Worm (Caenorhabditis elegans) whole organism, early embryonic: ENCODE measurements around the gene F14H8.8.

ENCODE experiments used
- B0310.2 ChIP-seq: sonication (generic microtip); optimal IDR thresholded peaks from 2 replicates; lab custom pipeline; 2016; ENCODE audit warnings: mild to moderate bottlenecking, missing genetic modification characterization, missing compliant biosample characterization
- F13C5.2 ChIP-seq: sonication (generic microtip); optimal IDR thresholded peaks from 2 replicates; lab custom pipeline; 2017; ENCODE audit warnings: mild to moderate bottlenecking, missing genetic modification characterization, inconsistent platforms, missing compliant biosample characterization
- aly-1 ChIP-seq: sonication (generic microtip); optimal IDR thresholded peaks from 2 replicates; lab custom pipeline; 2016; ENCODE audit warnings: missing genetic modification characterization, missing compliant biosample characterization
- ama-1 ChIP-seq: fragments of 150-350 bp; optimal IDR thresholded peaks from 2 replicates; lab custom pipeline; 2014
- ceh-13 ChIP-seq: fragments of 200-800 bp; sonication (Bioruptor generic); optimal IDR thresholded peaks from 2 replicates; lab custom pipeline; 2018; ENCODE audit warnings: mild to moderate bottlenecking, missing genetic modification characterization, missing compliant biosample characterization
- ceh-36 ChIP-seq: sonication (generic microtip); optimal IDR thresholded peaks from 2 replicates; lab custom pipeline; 2016; ENCODE audit warnings: missing genetic modification characterization, inconsistent platforms, missing compliant biosample characterization
- ets-7 ChIP-seq: sonication (generic microtip); optimal IDR thresholded peaks from 2 replicates; lab custom pipeline; 2016; ENCODE audit warnings: missing genotype, missing genetic modification characterization, missing compliant biosample characterization
- flt-1 ChIP-seq: fragments of 200-800 bp; sonication (Bioruptor generic); IDR thresholded peaks from 2 replicates; pipeline ENCODE4 v1.3.6; 2022; ENCODE audit warnings: missing genetic modification characterization, missing compliant biosample characterization
- hmbx-1 ChIP-seq: sonication (generic microtip); optimal IDR thresholded peaks from 2 replicates; lab custom pipeline; 2016; ENCODE audit warnings: mild to moderate bottlenecking, missing genetic modification characterization, missing compliant biosample characterization
- hmg-4 ChIP-seq: fragments of 200-800 bp; sonication (Bioruptor generic); optimal IDR thresholded peaks from 2 replicates; lab custom pipeline; 2018; ENCODE audit warnings: mild to moderate bottlenecking, missing genetic modification characterization, missing compliant biosample characterization
- hnd-1 ChIP-seq: sonication (generic microtip); optimal IDR thresholded peaks from 2 replicates; lab custom pipeline; 2016; ENCODE audit warnings: missing genetic modification characterization, missing compliant biosample characterization
- pes-1 ChIP-seq: fragments of 200-800 bp; sonication (Bioruptor generic); IDR thresholded peaks from 2 replicates; pipeline ENCODE4 v1.3.6; 2022; ENCODE audit warnings: missing genetic modification reagents, missing genetic modification characterization, missing compliant biosample characterization
- scrt-1 ChIP-seq: fragments of 200-800 bp; sonication (Bioruptor generic); IDR thresholded peaks from 2 replicates; pipeline ENCODE4 v1.3.6; 2022; ENCODE audit warnings: missing genetic modification characterization, missing compliant biosample characterization
- sea-1 ChIP-seq: fragments of 200-800 bp; sonication (Bioruptor generic); conservative IDR thresholded peaks from 2 replicates; pipeline ENCODE4 v1.3.6; 2022; ENCODE audit warnings: missing genetic modification characterization, missing compliant biosample characterization
- tbx-11 ChIP-seq: fragments of 200-800 bp; sonication (Bioruptor generic); IDR thresholded peaks from 2 replicates; pipeline ENCODE4 v1.3.6; 2022; ENCODE audit warnings: missing genetic modification characterization, missing compliant biosample characterization
- tbx-37 ChIP-seq: fragments of 200-800 bp; sonication (Bioruptor generic); conservative IDR thresholded peaks from 2 replicates; pipeline ENCODE4 v1.3.6; 2022; ENCODE audit warnings: missing genetic modification reagents, missing genetic modification characterization, missing compliant biosample characterization
- tra-4 ChIP-seq: sonication (generic microtip); optimal IDR thresholded peaks from 2 replicates; lab custom pipeline; 2017; ENCODE audit warnings: missing genetic modification characterization, missing compliant biosample characterization

F14H8.8 gene

DNA sequence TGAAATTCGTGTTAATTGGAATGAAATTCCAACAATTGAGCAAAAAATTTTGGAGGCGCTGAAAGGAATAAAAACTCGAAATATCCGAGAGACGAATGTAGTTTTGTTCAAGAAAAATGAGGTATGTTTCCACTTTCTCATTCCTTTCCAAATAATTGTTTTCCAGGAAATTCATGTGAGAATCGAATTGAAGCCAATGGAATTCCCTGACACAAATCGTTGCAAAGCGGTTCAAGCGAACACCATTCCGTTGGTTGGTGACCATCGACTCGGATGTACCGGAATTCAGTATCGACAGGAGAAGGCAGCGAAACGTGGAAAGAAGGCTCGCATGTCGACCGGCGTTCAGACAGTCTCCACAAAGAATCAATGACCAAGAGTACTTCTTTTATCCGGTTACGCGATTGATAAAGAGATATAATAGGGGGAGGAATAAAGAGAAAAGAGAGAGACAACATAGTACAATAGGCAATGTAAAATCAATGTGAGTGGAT lies 27.1 kb downstream of the F14H8.8 start:
- TF ChIP-seq ceh-13 = no peak
- TF ChIP-seq sea-1 (GFP tag; lab: Robert Waterston, UW) = no peak; the same call in 1 of the 2 replicates
- TF ChIP-seq ets-7 (tag; lab: Kevin White, UChicago) = no peak

DNA sequence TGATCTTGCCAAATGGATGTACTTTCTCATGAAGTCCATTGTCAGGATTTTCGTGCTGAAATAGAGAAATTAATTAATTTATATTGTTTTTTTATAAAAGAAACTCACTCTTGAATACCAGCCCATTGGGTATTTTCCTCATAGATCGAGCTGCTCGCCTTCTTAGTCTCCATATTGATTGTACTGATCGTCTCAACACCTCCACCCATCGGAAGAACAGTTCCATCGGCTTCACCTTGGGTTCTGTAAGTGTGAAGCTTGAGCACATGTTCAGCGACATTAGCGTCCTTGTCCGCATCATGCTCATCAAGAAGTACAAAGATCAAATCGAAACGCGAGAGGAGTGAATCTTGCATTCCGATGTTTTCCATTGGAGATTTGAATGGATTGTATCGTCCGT lies 28.5 kb downstream of the F14H8.8 start:
- no peak for TF ChIP-seq F13C5.2 (tag; lab: Kevin White, UChicago)
- no peak for TF ChIP-seq tra-4 (tag; lab: Kevin White, UChicago)
- TF ChIP-seq tbx-11 (GFP tag; lab: Robert Waterston, UW) = no peak
- no peak for TF ChIP-seq scrt-1
- TF ChIP-seq flt-1 (GFP tag; lab: Robert Waterston, UW) = no peak
- no peak for TF ChIP-seq sea-1 (GFP tag; lab: Robert Waterston, UW)
- TF ChIP-seq ceh-13 = no peak
- TF ChIP-seq ceh-36 = no peak
- no peak for TF ChIP-seq hmbx-1
- no peak for TF ChIP-seq ets-7 (tag; lab: Kevin White, UChicago)
- no peak for TF ChIP-seq hnd-1 (tag; lab: Kevin White, UChicago)
- no peak for TF ChIP-seq aly-1 (tag; lab: Kevin White, UChicago)
- no peak for TF ChIP-seq hmg-4
- no peak for TF ChIP-seq tbx-37 (GFP tag; lab: Robert Waterston, UW)
- no peak for TF ChIP-seq B0310.2
- no peak for TF ChIP-seq pes-1
- no peak for TF ChIP-seq ama-1 (lab: Kevin White, UChicago)

- no peak for TF ChIP-seq ama-1 (lab: Kevin White, UChicago)
- no peak for TF ChIP-seq tbx-37 (GFP tag; lab: Robert Waterston, UW)
- no peak for TF ChIP-seq hnd-1 (tag; lab: Kevin White, UChicago)
- no peak for TF ChIP-seq B0310.2
- TF ChIP-seq scrt-1 = no peak
- no peak for TF ChIP-seq flt-1 (GFP tag; lab: Robert Waterston, UW)
- TF ChIP-seq ceh-36 = no peak
- no peak for TF ChIP-seq ets-7 (tag; lab: Kevin White, UChicago)
- TF ChIP-seq hmbx-1 = no peak
- TF ChIP-seq aly-1 (tag; lab: Kevin White, UChicago) = no peak
- TF ChIP-seq ceh-13 = no peak
- TF ChIP-seq sea-1 (GFP tag; lab: Robert Waterston, UW) = no peak
- no peak for TF ChIP-seq hmg-4
These were observed 29.2 kb downstream of the F14H8.8 start for ce11 chrV:15058423-15058822.

DNA sequence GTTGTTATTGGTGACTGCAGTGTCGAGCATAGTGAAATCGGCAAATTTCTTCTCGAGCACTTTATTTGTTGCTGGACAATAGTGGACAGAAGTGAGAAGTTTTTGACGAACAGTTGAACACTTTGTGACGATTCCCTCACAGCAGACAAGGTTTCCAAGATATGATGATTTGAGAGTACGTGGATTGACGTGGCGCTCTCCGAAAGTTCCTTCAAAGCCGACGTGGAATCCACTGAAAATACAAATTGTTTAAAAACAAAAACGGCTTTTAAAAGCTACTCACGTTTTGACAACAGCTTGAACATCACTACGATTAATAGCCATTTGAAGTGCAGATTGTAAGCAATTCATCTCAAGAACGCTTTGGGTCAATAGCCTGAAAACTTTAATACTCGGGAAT lies 29.7 kb downstream of the F14H8.8 start:
- TF ChIP-seq ets-7 (tag; lab: Kevin White, UChicago) = no peak
- no peak for TF ChIP-seq B0310.2
- TF ChIP-seq hnd-1 (tag; lab: Kevin White, UChicago) = no peak
- TF ChIP-seq aly-1 (tag; lab: Kevin White, UChicago) = no peak
- no peak for TF ChIP-seq ceh-36
- no peak for TF ChIP-seq pes-1
- TF ChIP-seq tbx-11 (GFP tag; lab: Robert Waterston, UW) = no peak
- no peak for TF ChIP-seq tbx-37 (GFP tag; lab: Robert Waterston, UW)
- TF ChIP-seq sea-1 (GFP tag; lab: Robert Waterston, UW) = no peak
- TF ChIP-seq F13C5.2 (tag; lab: Kevin White, UChicago) = no peak
- TF ChIP-seq hmg-4 = no peak
- no peak for TF ChIP-seq flt-1 (GFP tag; lab: Robert Waterston, UW)
- no peak for TF ChIP-seq scrt-1
- no peak for TF ChIP-seq ama-1 (lab: Kevin White, UChicago)
- no peak for TF ChIP-seq hmbx-1

DNA sequence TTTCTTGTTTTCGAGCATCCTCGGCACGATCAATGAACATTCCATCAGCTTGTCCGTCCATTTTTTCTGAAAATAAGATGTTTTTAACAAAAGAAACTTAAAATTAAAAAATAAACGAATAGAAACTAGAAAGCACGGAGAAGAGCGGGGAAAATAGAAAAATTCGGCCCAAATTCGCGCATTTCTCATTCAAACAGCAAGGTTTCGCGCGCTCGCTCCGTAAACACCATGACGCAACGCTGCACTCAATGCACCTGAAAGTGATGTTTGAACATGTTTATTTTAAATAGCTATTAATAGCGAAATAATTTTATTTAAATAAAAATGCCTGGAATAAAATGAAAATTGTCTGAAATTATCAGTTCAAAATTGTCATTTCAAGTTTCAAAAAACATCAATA lies 30.3 kb downstream of the F14H8.8 start, which contains the start of the genes mcm-3 and C25D7.15:
Gene mcm-3 (minus strand): TSS at position 66 of the 400 bp plus-strand sequence.
Gene C25D7.15 (plus strand): TSS at position 275 of the 400 bp plus-strand sequence.
- TF ChIP-seq F13C5.2 (tag; lab: Kevin White, UChicago) (no peak), ceh-36 (no peak), flt-1 (GFP tag; lab: Robert Waterston, UW) (no peak), ets-7 (tag; lab: Kevin White, UChicago) (no peak), ama-1 (lab: Kevin White, UChicago) (no peak), hmbx-1 (no peak), hnd-1 (tag; lab: Kevin White, UChicago) (no peak), aly-1 (tag; lab: Kevin White, UChicago) (no peak), tra-4 (tag; lab: Kevin White, UChicago) (no peak), pes-1 (no peak), B0310.2 (no peak), hmg-4 (no peak), tbx-11 (GFP tag; lab: Robert Waterston, UW) (no peak), scrt-1 (no peak), tbx-37 (GFP tag; lab: Robert Waterston, UW) (no peak)

DNA sequence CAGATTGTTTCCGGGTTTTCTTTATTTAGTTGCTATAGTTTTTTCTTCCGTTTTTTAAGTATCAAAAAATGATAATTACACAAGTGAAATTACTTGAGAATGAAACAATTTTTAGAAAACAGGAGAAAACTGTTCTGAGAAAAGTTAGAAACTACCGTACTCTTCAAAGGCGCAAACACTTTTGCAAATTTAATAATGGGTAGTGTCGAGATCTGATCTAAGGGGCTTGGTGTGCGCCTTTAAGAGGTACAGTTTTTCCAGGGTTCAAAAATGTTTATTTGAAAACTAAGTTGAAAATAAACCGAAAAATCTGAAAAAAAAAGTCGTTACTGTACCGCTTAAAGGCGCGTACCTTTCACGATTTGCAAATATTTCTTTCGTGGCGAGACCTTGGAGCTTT lies 31.3 kb downstream of the F14H8.8 start:
- no peak for TF ChIP-seq ets-7 (tag; lab: Kevin White, UChicago)
- no peak for TF ChIP-seq tbx-37 (GFP tag; lab: Robert Waterston, UW)

ce11 chrV:15063987-15064386 lies 34.7 kb downstream of the F14H8.8 start, which contains the start of gene rap-2:
Gene rap-2, minus strand, starts transcription at chrV:15064087.
- TF ChIP-seq ama-1 (lab: Kevin White, UChicago) (no peak), aly-1 (tag; lab: Kevin White, UChicago) (no peak), flt-1 (GFP tag; lab: Robert Waterston, UW) (no peak), pes-1 (no peak), B0310.2 (no peak), scrt-1 (no peak), sea-1 (GFP tag; lab: Robert Waterston, UW) (no peak), hmg-4 (no peak), hmbx-1 (no peak)

DNA sequence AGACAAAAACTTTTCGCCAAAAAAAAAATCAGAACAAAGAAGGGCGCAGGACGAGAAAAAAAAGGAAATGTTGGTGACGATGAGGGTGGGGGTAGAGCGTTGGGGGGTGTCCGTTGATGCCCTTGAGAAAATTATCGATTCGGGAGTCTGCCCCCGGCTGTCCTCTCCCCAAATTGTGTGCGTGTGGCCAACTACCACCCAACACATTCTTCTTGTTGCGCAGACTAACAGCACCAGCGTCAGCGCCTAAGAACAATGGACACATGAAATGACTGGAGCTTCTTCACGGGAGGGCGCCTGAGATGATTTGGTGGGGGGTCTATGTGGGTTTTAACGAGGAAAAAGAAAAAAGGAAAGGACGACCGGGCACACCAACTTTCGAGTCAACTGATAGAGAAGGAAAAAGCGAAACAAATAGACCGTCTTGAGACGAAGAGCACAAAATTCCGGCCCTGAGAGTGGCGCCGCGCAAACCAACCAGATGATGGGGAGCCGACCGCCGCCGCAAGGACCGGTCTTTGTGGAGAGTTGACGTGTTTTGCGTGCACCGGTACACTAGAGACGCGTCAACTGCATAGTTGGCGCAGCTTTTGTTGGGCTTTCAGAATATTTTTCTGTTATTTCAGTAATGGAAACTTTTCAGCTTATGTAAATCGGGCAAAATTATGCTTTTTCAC lies 35.9 kb downstream of the F14H8.8 start, which contains the start of gene C25D7.9:
Gene C25D7.9 (plus strand): TSS at position 68 of the 677 bp plus-strand sequence.
- no peak for TF ChIP-seq tbx-11 (GFP tag; lab: Robert Waterston, UW)
- no peak for TF ChIP-seq ceh-13
- TF ChIP-seq F13C5.2 (tag; lab: Kevin White, UChicago) = peak; percentile 75
- no peak for TF ChIP-seq B0310.2
- no peak for TF ChIP-seq ets-7 (tag; lab: Kevin White, UChicago)
- TF ChIP-seq tbx-37 (GFP tag; lab: Robert Waterston, UW) = no peak
- TF ChIP-seq hmg-4 = peak; percentile 75
- no peak for TF ChIP-seq ceh-36
- TF ChIP-seq sea-1 (GFP tag; lab: Robert Waterston, UW) = no peak
- TF ChIP-seq scrt-1 = no peak
- no peak for TF ChIP-seq aly-1 (tag; lab: Kevin White, UChicago)
- no peak for TF ChIP-seq ama-1 (lab: Kevin White, UChicago)
- no peak for TF ChIP-seq flt-1 (GFP tag; lab: Robert Waterston, UW)
- TF ChIP-seq tra-4 (tag; lab: Kevin White, UChicago) = no peak
- no peak for TF ChIP-seq hmbx-1
- TF ChIP-seq hnd-1 (tag; lab: Kevin White, UChicago) = no peak
- TF ChIP-seq pes-1 = no peak
